Worm (Caenorhabditis elegans): ENCODE measurements around the gene acox-1.6.
A peak's percentile ranks its signal among the peaks of the same experiment; 100 is the strongest.

The acox-1.6 gene

ce11 chrX:15860556-15861008 lies 22.2 kb upstream of the acox-1.6 start, which contains the start of gene F53H4.6:
F53H4.6 (minus strand) TSS chrX:15860606.
- TF ChIP-seq lin-15B (tag; optimal IDR thresholded peaks at IDR 0.05) (peak; percentile 77), egl-5 (tag; optimal IDR thresholded peaks at IDR 0.05) (no peak), lsy-12 (tag; optimal IDR thresholded peaks at IDR 0.05) (peak; percentile 62)

ce11 chrX:15856853-15857252 lies 18.5 kb upstream of the acox-1.6 start, which contains the start of gene F53H4.2:
F53H4.2 (plus strand) TSS chrX:15857153.
- TF ChIP-seq egl-5 (tag; optimal IDR thresholded peaks at IDR 0.05) (no peak), unc-62 (GFP tag; optimal IDR thresholded peaks at IDR 0.05) (no peak), mdl-1 (tag; optimal IDR thresholded peaks at IDR 0.05) (no peak), ZK546.5 (tag; optimal IDR thresholded peaks at IDR 0.05) (no peak), nhr-237 (tag; optimal IDR thresholded peaks at IDR 0.05) (no peak), elt-2 (tag; optimal IDR thresholded peaks at IDR 0.05) (no peak)

ce11 chrX:15851013-15851412 lies 12.7 kb upstream of the acox-1.6 start:
- no peak for TF ChIP-seq skn-1 (tag; optimal IDR thresholded peaks at IDR 0.05)
- no peak for TF ChIP-seq elt-2 (tag; optimal IDR thresholded peaks at IDR 0.05)
- TF ChIP-seq snpc-4 (tag; optimal IDR thresholded peaks at IDR 0.05): peak; percentile 36
- TF ChIP-seq eor-1 (tag; optimal IDR thresholded peaks at IDR 0.05): no peak
- TF ChIP-seq ceh-28 (tag; optimal IDR thresholded peaks at IDR 0.05): no peak
- TF ChIP-seq hmg-11 (tag; optimal IDR thresholded peaks at IDR 0.05): no peak

ce11 chrX:15849397-15849935 lies 11.1 kb upstream of the acox-1.6 start, which contains the start of gene acl-1:
acl-1 (plus strand) TSS chrX:15849885.
- peak; percentile 48 for TF ChIP-seq ceh-28 (tag; optimal IDR thresholded peaks at IDR 0.05)
- TF ChIP-seq ama-1 (optimal IDR thresholded peaks at IDR 0.05): no peak
- peak; percentile 97 for TF ChIP-seq hmg-11 (tag; optimal IDR thresholded peaks at IDR 0.05)
- peak; percentile 2 for TF ChIP-seq zag-1 (tag; optimal IDR thresholded peaks at IDR 0.05)
- peak; percentile 80 for TF ChIP-seq pha-4 (tag; optimal IDR thresholded peaks at IDR 0.05)
- TF ChIP-seq lin-39 (tag; optimal IDR thresholded peaks at IDR 0.05): peak; percentile 25
- TF ChIP-seq fkh-2 (tag; optimal IDR thresholded peaks at IDR 0.05): no peak
- TF ChIP-seq unc-39 (tag; optimal IDR thresholded peaks at IDR 0.05): no peak
- TF ChIP-seq ztf-11 (tag; optimal IDR thresholded peaks at IDR 0.05): no peak
- peak; percentile 47 for TF ChIP-seq nhr-23 (tag; optimal IDR thresholded peaks at IDR 0.05)
- no peak for TF ChIP-seq ztf-4 (tag; optimal IDR thresholded peaks at IDR 0.05)
- no peak for TF ChIP-seq nhr-67 (tag; optimal IDR thresholded peaks at IDR 0.05)
- TF ChIP-seq fos-1 (tag; optimal IDR thresholded peaks at IDR 0.05): peak; percentile 9
- no peak for TF ChIP-seq sea-2 (GFP tag; optimal IDR thresholded peaks at IDR 0.05)
- TF ChIP-seq fkh-10 (GFP tag; optimal IDR thresholded peaks at IDR 0.05): peak; percentile 79
- TF ChIP-seq nhr-77 (tag; optimal IDR thresholded peaks at IDR 0.05): no peak
- peak; percentile 34 for TF ChIP-seq elt-2 (tag; optimal IDR thresholded peaks at IDR 0.05)
- TF ChIP-seq lin-15B (tag; optimal IDR thresholded peaks at IDR 0.05): peak; percentile 82
- no peak for TF ChIP-seq nhr-12 (tag; optimal IDR thresholded peaks at IDR 0.05)
- no peak for TF ChIP-seq pqm-1 (tag; optimal IDR thresholded peaks at IDR 0.05)
- TF ChIP-seq nhr-76 (tag; optimal IDR thresholded peaks at IDR 0.05): no peak
- peak; percentile 43 for TF ChIP-seq tbx-2 (tag; optimal IDR thresholded peaks at IDR 0.05)
- no peak for TF ChIP-seq egl-5 (tag; optimal IDR thresholded peaks at IDR 0.05)
- no peak for TF ChIP-seq nhr-28 (tag; optimal IDR thresholded peaks at IDR 0.05)
- TF ChIP-seq jun-1 (tag; optimal IDR thresholded peaks at IDR 0.05): peak; percentile 4
- TF ChIP-seq skn-1 (tag; optimal IDR thresholded peaks at IDR 0.05): no peak
- no peak for TF ChIP-seq ceh-16 (tag; optimal IDR thresholded peaks at IDR 0.05)
- TF ChIP-seq lsy-12 (tag; optimal IDR thresholded peaks at IDR 0.05): peak; percentile 96
- no peak for TF ChIP-seq nhr-11 (tag; optimal IDR thresholded peaks at IDR 0.05)
- no peak for TF ChIP-seq elt-3 (tag; optimal IDR thresholded peaks at IDR 0.05)
- TF ChIP-seq daf-12 (tag; optimal IDR thresholded peaks at IDR 0.05): no peak
- peak; percentile 93 for TF ChIP-seq nhr-43 (tag; optimal IDR thresholded peaks at IDR 0.05; ENCODE audit: poor library complexity, severe bottlenecking)
- no peak for TF ChIP-seq nhr-237 (tag; optimal IDR thresholded peaks at IDR 0.05)
- TF ChIP-seq eor-1 (tag; optimal IDR thresholded peaks at IDR 0.05): no peak
- no peak for TF ChIP-seq ceh-9 (tag; optimal IDR thresholded peaks at IDR 0.05)
- peak; percentile 8 for TF ChIP-seq mdl-1 (tag; optimal IDR thresholded peaks at IDR 0.05)
- peak; percentile 22 for TF ChIP-seq nhr-25 (tag; optimal IDR thresholded peaks at IDR 0.05)
- peak; percentile 97 for TF ChIP-seq R02D3.7 (tag; optimal IDR thresholded peaks at IDR 0.05)
- TF ChIP-seq nfya-1 (tag; optimal IDR thresholded peaks at IDR 0.05; ENCODE audit: insufficient read depth): peak; percentile 57
- TF ChIP-seq aly-2 (tag; optimal IDR thresholded peaks at IDR 0.05): no peak
- TF ChIP-seq unc-62 (GFP tag; optimal IDR thresholded peaks at IDR 0.05): no peak
- peak; percentile 62 for TF ChIP-seq snpc-4 (tag; optimal IDR thresholded peaks at IDR 0.05)
- no peak for TF ChIP-seq egl-27 (tag; optimal IDR thresholded peaks at IDR 0.05)

All from whole organism, L3 larva.